Worm (Caenorhabditis elegans) whole organism, L3 larva: ENCODE measurements around the gene C29E4.17.

Experiments
- R02D3.7 ChIP-seq: fragments of 150-350 bp; optimal IDR thresholded peaks from 2 replicates; lab custom pipeline; 2014; ENCODE audit warnings: missing biosample characterization, missing genetic modification characterization
- ZK546.5 ChIP-seq: sonication (generic microtip); optimal IDR thresholded peaks from 2 replicates; lab custom pipeline; 2017; ENCODE audit warnings: missing biosample characterization, missing genetic modification characterization
- aly-2 ChIP-seq: fragments of 150-350 bp; optimal IDR thresholded peaks from 2 replicates; lab custom pipeline; 2014; ENCODE audit warnings: missing biosample characterization, missing genetic modification characterization
- ama-1 ChIP-seq: fragments of 150-350 bp; optimal IDR thresholded peaks from 2 replicates; lab custom pipeline; 2018
- ceh-28 ChIP-seq: fragments of 150-350 bp; optimal IDR thresholded peaks from 2 replicates; lab custom pipeline; 2014; ENCODE audit warnings: missing biosample characterization, missing genetic modification reagents, missing genetic modification characterization
- ceh-82 ChIP-seq: fragments of 150-350 bp; optimal IDR thresholded peaks from 2 replicates; lab custom pipeline; 2014; ENCODE audit warnings: missing biosample characterization, missing genetic modification characterization
- ceh-9 ChIP-seq: sonication (generic microtip); optimal IDR thresholded peaks from 2 replicates; lab custom pipeline; 2018; ENCODE audit warnings: missing biosample characterization, missing genetic modification characterization
- daf-12 ChIP-seq: fragments of 150-350 bp; optimal IDR thresholded peaks from 2 replicates; lab custom pipeline; 2014; ENCODE audit warnings: missing biosample characterization, missing genetic modification reagents, missing genetic modification characterization
- egl-5 ChIP-seq: fragments of 150-350 bp; optimal IDR thresholded peaks from 2 replicates; lab custom pipeline; 2017; ENCODE audit warnings: missing biosample characterization, missing genetic modification reagents, missing genetic modification characterization, inconsistent platforms
- elt-1 ChIP-seq: fragments of 150-350 bp; optimal IDR thresholded peaks from 2 replicates; lab custom pipeline; 2014; ENCODE audit warnings: missing biosample characterization, missing genetic modification characterization
- eor-1 ChIP-seq, 2 experiments: fragments of 150-350 bp; optimal IDR thresholded peaks; 2 replicates each; lab custom pipeline; 2014 to 2018; ENCODE audit warnings: missing biosample characterization in 2 of 2, missing genetic modification characterization in 2 of 2
- fkh-10 ChIP-seq: sonication (generic microtip); optimal IDR thresholded peaks from 2 replicates; lab custom pipeline; 2017; ENCODE audit warnings: missing biosample characterization, missing genetic modification reagents, missing genetic modification characterization
- fkh-2 ChIP-seq: fragments of 150-350 bp; optimal IDR thresholded peaks from 2 replicates; lab custom pipeline; 2014; ENCODE audit warnings: missing biosample characterization, missing genetic modification reagents, missing genetic modification characterization
- fos-1 ChIP-seq: fragments of 150-350 bp; optimal IDR thresholded peaks from 2 replicates; lab custom pipeline; 2014; ENCODE audit warnings: missing biosample characterization, missing genetic modification characterization
- hmg-11 ChIP-seq: sonication (generic microtip); optimal IDR thresholded peaks from 2 replicates; lab custom pipeline; 2016; ENCODE audit warnings: missing genetic modification characterization, missing compliant biosample characterization
- jun-1 ChIP-seq: fragments of 150-350 bp; optimal IDR thresholded peaks from 2 replicates; lab custom pipeline; 2014; ENCODE audit warnings: missing biosample characterization, missing genetic modification reagents, missing genetic modification characterization
- lin-15B ChIP-seq: fragments of 150-350 bp; optimal IDR thresholded peaks from 2 replicates; lab custom pipeline; 2014; ENCODE audit warnings: missing biosample characterization, missing genetic modification characterization
- lsy-12 ChIP-seq: sonication (generic microtip); optimal IDR thresholded peaks from 2 replicates; lab custom pipeline; 2016; ENCODE audit warnings: mild to moderate bottlenecking, missing genetic modification characterization, missing compliant biosample characterization
- mdl-1 ChIP-seq: fragments of 150-350 bp; optimal IDR thresholded peaks from 2 replicates; lab custom pipeline; 2014; ENCODE audit warnings: missing biosample characterization, missing genetic modification characterization
- mml-1 ChIP-seq: fragments of 150-350 bp; sonication (generic microtip); optimal IDR thresholded peaks from 3 replicates; lab custom pipeline; 2014; ENCODE audit warnings: missing biosample characterization, missing genetic modification characterization
- nfya-1 ChIP-seq: sonication (generic microtip); optimal IDR thresholded peaks from 2 replicates; lab custom pipeline; 2017; ENCODE audit warnings: missing genetic modification characterization, mild to moderate bottlenecking, missing compliant biosample characterization, antibody characterized with exemption, moderate library complexity; ENCODE audit not compliant: insufficient read depth
- nhr-23 ChIP-seq: fragments of 150-350 bp; optimal IDR thresholded peaks from 2 replicates; lab custom pipeline; 2014; ENCODE audit warnings: missing biosample characterization, missing genetic modification reagents, missing genetic modification characterization
- nhr-237 ChIP-seq: fragments of 150-350 bp; optimal IDR thresholded peaks from 2 replicates; lab custom pipeline; 2014; ENCODE audit warnings: missing biosample characterization, missing genetic modification characterization
- nhr-25 ChIP-seq: sonication (generic microtip); optimal IDR thresholded peaks from 2 replicates; lab custom pipeline; 2017; ENCODE audit warnings: missing biosample characterization, missing genetic modification characterization
- nhr-28 ChIP-seq: fragments of 150-350 bp; optimal IDR thresholded peaks from 2 replicates; lab custom pipeline; 2014; ENCODE audit warnings: missing biosample characterization, missing genetic modification characterization
- nhr-43 ChIP-seq: sonication (generic microtip); optimal IDR thresholded peaks from 2 replicates; lab custom pipeline; 2016; ENCODE audit warnings: mild to moderate bottlenecking, missing genetic modification characterization, missing compliant biosample characterization; ENCODE audit not compliant: poor library complexity, severe bottlenecking
- nhr-67 ChIP-seq: fragments of 150-350 bp; optimal IDR thresholded peaks from 2 replicates; lab custom pipeline; 2014; ENCODE audit warnings: missing biosample characterization, missing genetic modification characterization
- nhr-76 ChIP-seq: fragments of 150-350 bp; sonication (generic microtip); optimal IDR thresholded peaks from 5 replicates; lab custom pipeline; 2014; ENCODE audit warnings: missing biosample characterization, missing genetic modification characterization
- pqm-1 ChIP-seq: fragments of 150-350 bp; optimal IDR thresholded peaks from 2 replicates; lab custom pipeline; 2017; ENCODE audit warnings: missing biosample characterization, missing genetic modification characterization, inconsistent platforms
- snpc-4 ChIP-seq: fragments of 150-350 bp; optimal IDR thresholded peaks from 2 replicates; lab custom pipeline; 2014; ENCODE audit warnings: missing biosample characterization, missing genetic modification characterization
- tbx-2 ChIP-seq: sonication (generic microtip); optimal IDR thresholded peaks from 2 replicates; lab custom pipeline; 2016; ENCODE audit warnings: mild to moderate bottlenecking, missing genetic modification characterization, missing compliant biosample characterization
- unc-39 ChIP-seq: sonication (generic microtip); optimal IDR thresholded peaks from 4 replicates; lab custom pipeline; 2017; ENCODE audit warnings: missing biosample characterization, missing genetic modification characterization
- unc-62 ChIP-seq: fragments of 150-350 bp; sonication (generic microtip); optimal IDR thresholded peaks from 4 replicates; lab custom pipeline; 2014; ENCODE audit warnings: missing biosample characterization, missing genetic modification reagents, missing genetic modification characterization
- zag-1 ChIP-seq: fragments of 150-350 bp; optimal IDR thresholded peaks from 2 replicates; lab custom pipeline; 2014; ENCODE audit warnings: missing biosample characterization, missing genetic modification characterization
- ztf-4 ChIP-seq: fragments of 150-350 bp; optimal IDR thresholded peaks from 2 replicates; lab custom pipeline; 2014; ENCODE audit warnings: missing biosample characterization, missing genetic modification characterization

C29E4.17 gene

ce11 chrIII:7922207-7922606 is at the start of gene C29E4.17:
Gene C29E4.17, plus strand, starts transcription at chrIII:7922507.
- no peak for TF ChIP-seq R02D3.7 (tag; lab: Kevin White, UChicago)
- TF ChIP-seq snpc-4 (tag; lab: Kevin White, UChicago), result no peak
- TF ChIP-seq fkh-2, result no peak
- TF ChIP-seq egl-5 (tag; lab: Kevin White, UChicago), result no peak
- TF ChIP-seq aly-2 (tag; lab: Kevin White, UChicago), result no peak
- no peak for TF ChIP-seq ceh-9 (tag; lab: Kevin White, UChicago)
- no peak for TF ChIP-seq pqm-1
- no peak for TF ChIP-seq nhr-76 (tag; lab: Kevin White, UChicago)
- TF ChIP-seq ceh-28 (tag; lab: Kevin White, UChicago), result no peak
- no peak for TF ChIP-seq mdl-1 (tag; lab: Kevin White, UChicago)
- no peak for TF ChIP-seq lin-15B
- no peak for TF ChIP-seq ama-1 (lab: Kevin White, UChicago)

DNA sequence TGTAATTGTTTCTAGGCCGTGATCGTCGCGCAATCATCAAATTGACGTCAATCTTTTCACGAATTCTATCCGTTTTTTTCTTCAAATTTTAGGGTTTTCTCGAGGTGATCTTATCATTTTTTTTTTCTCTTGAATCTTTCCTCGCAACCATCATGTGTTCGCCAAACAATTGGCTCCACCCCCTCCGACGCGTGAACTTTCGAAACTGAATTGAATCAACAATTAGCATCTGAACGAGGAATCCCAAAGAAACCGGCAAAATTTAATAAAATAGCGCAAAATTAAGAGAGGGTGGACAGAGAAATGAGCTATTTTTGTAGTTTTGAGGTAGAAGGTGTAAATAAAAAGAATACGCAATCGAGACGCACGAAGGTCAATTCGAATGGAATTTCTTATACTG is 49.5 kb upstream of the C29E4.17 start:
- TF ChIP-seq nhr-23 (tag; lab: Kevin White, UChicago) (no peak), lsy-12 (tag; lab: Kevin White, UChicago) (no peak), elt-1 (tag; lab: Kevin White, UChicago) (no peak), tbx-2 (no peak), unc-62 (GFP tag; lab: Kevin White, UChicago) (no peak), nhr-237 (tag; lab: Kevin White, UChicago) (no peak), ceh-82 (tag; lab: Kevin White, UChicago) (no peak), aly-2 (tag; lab: Kevin White, UChicago) (no peak), fos-1 (tag; lab: Kevin White, UChicago) (no peak), snpc-4 (tag; lab: Kevin White, UChicago) (no peak)

ce11 chrIII:7873481-7873880 is 48.8 kb upstream of the C29E4.17 start, which contains the start of gene tyr-1:
Gene tyr-1, plus strand, starts transcription at chrIII:7873781.
- TF ChIP-seq eor-1 (tag; optimal IDR thresholded peaks at IDR 0.05; lab: Kevin White, UChicago) (no peak), nfya-1 (tag; lab: Kevin White, UChicago) (no peak), snpc-4 (tag; lab: Kevin White, UChicago) (no peak), egl-5 (tag; lab: Kevin White, UChicago) (no peak), zag-1 (tag; lab: Kevin White, UChicago) (no peak), aly-2 (tag; lab: Kevin White, UChicago) (no peak), nhr-67 (tag; lab: Kevin White, UChicago) (no peak)
- TF ChIP-seq, all 47 proteins: peak for 0

DNA sequence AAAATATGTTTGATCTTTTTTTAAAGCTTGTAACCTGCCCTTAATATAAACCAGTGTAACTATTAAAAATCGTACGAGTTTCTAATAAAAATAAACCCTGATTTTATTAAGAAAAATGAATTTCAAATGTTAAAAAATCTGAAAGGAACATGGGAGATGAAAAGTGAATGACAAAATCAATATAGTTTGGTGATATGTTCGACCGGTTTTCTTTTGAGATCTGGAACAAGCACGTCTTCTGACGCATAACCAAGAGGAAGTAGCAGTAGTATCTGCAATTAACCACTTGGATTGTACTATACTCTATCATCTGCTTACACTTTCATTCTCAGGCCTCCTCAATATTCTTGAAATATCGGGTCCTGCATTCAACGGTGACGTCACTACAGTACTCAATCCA is 45.2 kb upstream of the C29E4.17 start:
- TF ChIP-seq daf-12 (tag; lab: Kevin White, UChicago), result no peak
- no peak for TF ChIP-seq fkh-10
- TF ChIP-seq ztf-4 (tag; lab: Kevin White, UChicago), result no peak
- TF ChIP-seq ZK546.5 (tag; lab: Kevin White, UChicago), result no peak
- no peak for TF ChIP-seq nhr-67 (tag; lab: Kevin White, UChicago)
- TF ChIP-seq mdl-1 (tag; lab: Kevin White, UChicago), result no peak
- no peak for TF ChIP-seq fos-1 (tag; lab: Kevin White, UChicago)
- TF ChIP-seq pqm-1, result no peak
- TF ChIP-seq tbx-2, result no peak
- no peak for TF ChIP-seq nhr-43 (tag; lab: Kevin White, UChicago)
- TF ChIP-seq nhr-76 (tag; lab: Kevin White, UChicago), result no peak
- TF ChIP-seq eor-1 (tag; optimal IDR thresholded peaks at IDR 0.05; lab: Kevin White, UChicago), result no peak
- TF ChIP-seq nfya-1 (tag; lab: Kevin White, UChicago), result no peak
- TF ChIP-seq hmg-11 (tag; lab: Kevin White, UChicago), result no peak

DNA sequence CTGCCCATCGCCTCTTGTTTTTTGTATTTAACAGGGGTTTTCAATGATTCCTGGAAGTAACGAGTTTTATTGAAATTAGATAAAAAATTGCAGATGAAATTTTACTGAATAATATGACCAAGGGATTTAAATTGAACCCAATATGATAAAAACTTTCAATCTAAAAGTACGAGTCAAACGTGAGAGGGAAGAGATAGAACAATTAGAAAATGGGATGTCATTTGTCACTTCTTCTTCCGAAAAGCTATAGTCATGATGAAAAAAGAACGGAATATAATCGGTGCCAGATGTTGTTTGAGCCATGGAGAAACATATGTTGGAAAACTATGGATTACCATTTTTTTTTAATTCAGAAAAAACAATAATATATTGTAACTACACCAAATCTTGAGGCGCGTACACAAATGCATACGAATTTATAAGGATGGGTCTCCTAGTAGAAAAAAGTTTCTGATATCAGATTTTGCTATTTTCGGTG is 43.4 kb upstream of the C29E4.17 start, which contains the start of gene sup-18:
Gene sup-18 (minus strand): TSS at position 51 of the 478 bp plus-strand sequence.
- no peak for TF ChIP-seq ceh-82 (tag; lab: Kevin White, UChicago)
- no peak for TF ChIP-seq unc-39 (tag; lab: Kevin White, UChicago)
- TF ChIP-seq egl-5 (tag; lab: Kevin White, UChicago), result no peak
- no peak for TF ChIP-seq R02D3.7 (tag; lab: Kevin White, UChicago)
- no peak for TF ChIP-seq lsy-12 (tag; lab: Kevin White, UChicago)
- TF ChIP-seq nfya-1 (tag; lab: Kevin White, UChicago), result no peak
- TF ChIP-seq nhr-25 (tag; lab: Kevin White, UChicago), result no peak
- TF ChIP-seq elt-1 (tag; lab: Kevin White, UChicago), result no peak
- no peak for TF ChIP-seq fkh-2
- no peak for TF ChIP-seq nhr-237 (tag; lab: Kevin White, UChicago)
- no peak for TF ChIP-seq mml-1 (tag; lab: Kevin White, UChicago)
- TF ChIP-seq zag-1 (tag; lab: Kevin White, UChicago), result no peak
- no peak for TF ChIP-seq jun-1
- no peak for TF ChIP-seq eor-1 (tag; optimal IDR thresholded peaks at IDR 0.05; lab: Kevin White, UChicago)
- no peak for TF ChIP-seq tbx-2
- no peak for TF ChIP-seq nhr-28 (tag; lab: Kevin White, UChicago)
